Worm (Caenorhabditis elegans): Measurements from ENCODE around the gene Y25C1A.6.

Y25C1A.6 gene

ce11 chrII:3036344-3036743 lies 24.5 kb upstream of the Y25C1A.6 start:
- 0 out of 2 replicates have a peak, but pooled peaks have one; percentile 10 for TF ChIP-seq ZK337.2 (GFP tag; IDR thresholded peaks at IDR 0.05)
- TF ChIP-seq mep-1 (tag; optimal IDR thresholded peaks at IDR 0.05): no peak
- TF ChIP-seq ces-1 (GFP tag; optimal IDR thresholded peaks at IDR 0.05): no peak
- no peak for TF ChIP-seq daf-8 (GFP tag; IDR thresholded peaks at IDR 0.05)
- TF ChIP-seq nhr-11 (tag; optimal IDR thresholded peaks at IDR 0.05): no peak
- peak; percentile 45 for TF ChIP-seq lin-38 (GFP tag; IDR thresholded peaks at IDR 0.05)
- 0 out of 2 replicates have a peak, but pooled peaks have one; percentile 16 for TF ChIP-seq tra-1 (GFP tag; IDR thresholded peaks at IDR 0.05)
- TF ChIP-seq nhr-48 (tag; optimal IDR thresholded peaks at IDR 0.05): no peak
- no peak for TF ChIP-seq pha-4 (GFP tag; IDR thresholded peaks at IDR 0.05)
- TF ChIP-seq pha-4 (tag; optimal IDR thresholded peaks at IDR 0.05): no peak
- no peak for TF ChIP-seq ama-1 (optimal IDR thresholded peaks at IDR 0.05)
- peak; percentile 81 for TF ChIP-seq aha-1 (tag)
- TF ChIP-seq ceh-20 (GFP tag; IDR thresholded peaks at IDR 0.05): peak; percentile 23; the same call in 1 of the 2 replicates

- no peak for TF ChIP-seq zfp-2 (tag; optimal IDR thresholded peaks at IDR 0.05)
These were observed 22.4 kb upstream of the Y25C1A.6 start, which contains the start of the genes B0454.26 and B0454.5 for ce11 chrII:3038453-3038909. B0454.26 (minus strand) TSS chrII:3038553. B0454.5 (plus strand) TSS chrII:3038859.

ce11 chrII:3043358-3043757 lies 17.5 kb upstream of the Y25C1A.6 start, which contains the start of gene B0454.8:
B0454.8 (minus strand) TSS chrII:3043458.
- TF ChIP-seq R02D3.7 (tag; optimal IDR thresholded peaks at IDR 0.05) (no peak), F10B5.3 (tag; optimal IDR thresholded peaks at IDR 0.05) (no peak), sdz-12 (GFP tag; optimal IDR thresholded peaks at IDR 0.05) (no peak), nhr-42 (GFP tag; IDR thresholded peaks at IDR 0.05) (no peak), ces-1 (GFP tag; optimal IDR thresholded peaks at IDR 0.05) (no peak), D1046.2 (GFP tag; IDR thresholded peaks at IDR 0.05) (no peak), daf-8 (GFP tag; IDR thresholded peaks at IDR 0.05) (no peak), nhr-28 (tag; optimal IDR thresholded peaks at IDR 0.05) (no peak), unc-130 (GFP tag; optimal IDR thresholded peaks at IDR 0.05) (no peak), nhr-10 (tag; optimal IDR thresholded peaks at IDR 0.05) (no peak)

- TF ChIP-seq nhr-76 (tag; optimal IDR thresholded peaks at IDR 0.05): no peak
- peak in 1 of 2 experiments; percentile 13 for TF ChIP-seq unc-62 (GFP tag; optimal IDR thresholded peaks at IDR 0.05 in 1 of 2)
- no peak for TF ChIP-seq unc-62 (tag; optimal IDR thresholded peaks at IDR 0.05)
These were observed 16.9 kb upstream of the Y25C1A.6 start, which contains the start of gene sri-29 for ce11 chrII:3044023-3044422. sri-29 (plus strand) TSS chrII:3044323.

- TF ChIP-seq set-16 (GFP tag; IDR thresholded peaks at IDR 0.05): peak; percentile 84
- TF ChIP-seq ZK337.2 (GFP tag; IDR thresholded peaks at IDR 0.05): no peak
- TF ChIP-seq egl-43 (GFP tag; IDR thresholded peaks at IDR 0.05): peak; percentile 25; the same call in 1 of the 2 replicates
These were observed 15.5 kb upstream of the Y25C1A.6 start for ce11 chrII:3045422-3045821.

- no peak for TF ChIP-seq ceh-62 (tag; optimal IDR thresholded peaks at IDR 0.05)
- no peak for TF ChIP-seq snpc-1.2 (GFP tag; IDR thresholded peaks at IDR 0.05)
- peak in 1 of 2 experiments; percentile 87 for TF ChIP-seq unc-62 (GFP tag; optimal IDR thresholded peaks at IDR 0.05 in 1 of 2)
- TF ChIP-seq unc-62 (tag; optimal IDR thresholded peaks at IDR 0.05): no peak
- no peak for TF ChIP-seq ceh-28 (tag; optimal IDR thresholded peaks at IDR 0.05)
These were observed 15.0 kb upstream of the Y25C1A.6 start, which contains the start of gene sri-30 for ce11 chrII:3045875-3046274. sri-30 (plus strand) TSS chrII:3046175.

ce11 chrII:3048378-3048777 lies 12.5 kb upstream of the Y25C1A.6 start, which contains the start of gene sri-28:
sri-28 (plus strand) TSS chrII:3048678.
- no peak for TF ChIP-seq aly-2 (tag; optimal IDR thresholded peaks at IDR 0.05)
- no peak for TF ChIP-seq nhr-25 (tag; optimal IDR thresholded peaks at IDR 0.05; ENCODE audit: borderline replicate concordance, insufficient read depth)
- no peak for TF ChIP-seq arid-1 (GFP tag; conservative IDR thresholded peaks at IDR 0.05)
